Fruit fly (Drosophila melanogaster) whole organism, embryonic: ENCODE results near the gene Pp1-13C.

Experiments used
- CG11696 ChIP-seq: fragments of 200-800 bp; sonication (Bioruptor generic); IDR thresholded peaks from 2 replicates; pipeline ENCODE4 v1.3.6; 2022; ENCODE audit warnings: missing biosample characterization, missing genetic modification characterization
- CG18262 ChIP-seq: fragments of 200-800 bp; optimal IDR thresholded peaks from 3 replicates; lab custom pipeline; 2019; ENCODE audit warnings: missing biosample characterization, mild to moderate bottlenecking, missing genetic modification characterization, moderate library complexity
- Neu2 ChIP-seq: fragments of 200-800 bp; sonication (Bioruptor generic); optimal IDR thresholded peaks from 3 replicates; lab custom pipeline; 2016; ENCODE audit warnings: missing biosample characterization, missing genetic modification characterization, borderline replicate concordance

DNA sequence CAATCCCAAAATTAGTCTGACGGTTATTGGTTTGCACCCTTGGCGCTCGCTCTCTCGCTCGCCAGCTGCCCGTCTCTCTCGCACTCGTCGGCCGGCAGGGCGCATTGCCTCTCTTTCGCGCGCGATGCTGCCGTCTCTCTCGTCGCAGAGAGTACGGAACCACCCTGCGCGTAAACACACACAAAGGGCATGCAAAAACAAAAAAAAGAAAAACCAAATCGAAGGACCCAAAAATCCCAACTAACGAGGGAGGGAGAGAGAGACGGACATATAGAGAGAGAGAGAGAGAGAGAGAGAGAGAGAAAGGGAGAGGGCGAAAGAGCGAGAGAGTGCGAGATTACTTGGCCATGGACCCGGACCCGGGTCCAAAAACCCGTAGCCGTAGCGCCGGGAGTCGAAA lies 4.5 kb downstream of the Pp1-13C start:
- TF ChIP-seq Neu2 (GFP tag; lab: Kevin White, UChicago) (no peak), CG18262 (tag; lab: Kevin White, UChicago) (no peak), CG11696 (GFP tag; lab: Robert Waterston, UW) (no peak)
